Worm (Caenorhabditis elegans) whole organism, mixed stage, embryonic: ENCODE results near the gene R11E3.2.

Experiments used
- elt-1 ChIP-seq: sonication (generic microtip); optimal IDR thresholded peaks from 2 replicates; lab custom pipeline; 2017; ENCODE audit warnings: missing genetic modification characterization, mild to moderate bottlenecking, missing compliant biosample characterization, antibody characterized with exemption, moderate library complexity, borderline replicate concordance; ENCODE audit not compliant: insufficient read depth
- flh-1 ChIP-seq: fragments of 200-800 bp; sonication (Bioruptor generic); optimal IDR thresholded peaks from 2 replicates; lab custom pipeline; 2018; ENCODE audit warnings: mild to moderate bottlenecking, missing genetic modification characterization, moderate library complexity, missing compliant biosample characterization
- lsy-2 ChIP-seq: fragments of 150-350 bp; optimal IDR thresholded peaks from 2 replicates; lab custom pipeline; 2014; ENCODE audit warnings: missing biosample characterization, missing genetic modification characterization
- mab-5 ChIP-seq: fragments of 150-350 bp; optimal IDR thresholded peaks from 2 replicates; lab custom pipeline; 2014; ENCODE audit warnings: missing biosample characterization, missing genetic modification characterization
- mep-1 ChIP-seq: fragments of 150-350 bp; optimal IDR thresholded peaks from 2 replicates; lab custom pipeline; 2017; ENCODE audit warnings: missing biosample characterization, missing genetic modification reagents, missing genetic modification characterization, inconsistent platforms
- mls-2 ChIP-seq: sonication (generic microtip); optimal IDR thresholded peaks from 2 replicates; lab custom pipeline; 2016; ENCODE audit warnings: mild to moderate bottlenecking, missing genetic modification characterization, moderate library complexity, missing compliant biosample characterization
- nhr-12 ChIP-seq: fragments of 150-350 bp; optimal IDR thresholded peaks from 2 replicates; lab custom pipeline; 2014; ENCODE audit warnings: missing biosample characterization, missing genetic modification characterization
- nhr-237 ChIP-seq: fragments of 150-350 bp; optimal IDR thresholded peaks from 2 replicates; lab custom pipeline; 2014; ENCODE audit warnings: missing biosample characterization, missing genetic modification characterization
- pha-4 ChIP-seq: fragments of 150-350 bp; optimal IDR thresholded peaks from 2 replicates; lab custom pipeline; 2018; ENCODE audit warnings: missing biosample characterization, missing genetic modification reagents, missing genetic modification characterization
- snpc-4 ChIP-seq: fragments of 150-350 bp; optimal IDR thresholded peaks from 2 replicates; lab custom pipeline; 2014; ENCODE audit warnings: missing biosample characterization, missing genetic modification characterization
- unc-39 ChIP-seq: fragments of 150-350 bp; optimal IDR thresholded peaks from 2 replicates; lab custom pipeline; 2014; ENCODE audit warnings: missing biosample characterization, missing genetic modification characterization
- unc-62 ChIP-seq: fragments of 150-350 bp; optimal IDR thresholded peaks from 2 replicates; lab custom pipeline; 2014; ENCODE audit warnings: missing biosample characterization, missing genetic modification reagents, missing genetic modification characterization
- ztf-11 ChIP-seq: fragments of 150-350 bp; optimal IDR thresholded peaks from 2 replicates; lab custom pipeline; 2014; ENCODE audit warnings: missing biosample characterization, missing genetic modification characterization

DNA sequence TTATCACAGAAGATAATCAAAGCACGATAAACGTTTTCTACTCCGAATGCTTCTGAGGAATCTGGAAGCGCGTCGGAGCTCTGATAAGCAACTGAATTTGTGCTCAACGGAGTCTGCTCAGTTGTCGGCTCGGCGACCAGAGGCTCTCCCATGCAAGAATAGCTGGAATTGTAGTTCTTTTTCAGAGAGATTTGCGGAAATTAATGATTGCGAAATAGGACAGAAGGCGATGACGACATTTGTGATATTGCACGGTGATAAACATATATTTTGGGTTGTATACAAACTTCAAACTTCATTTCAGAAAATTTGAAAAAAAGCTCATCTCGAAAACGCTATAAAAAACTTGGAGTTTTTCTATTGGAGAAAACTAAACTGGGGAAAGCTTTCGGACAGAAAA, 37.9 kb downstream of the R11E3.2 start, which contains the start of gene H06H21.37:
- no peak for TF ChIP-seq elt-1
- TF ChIP-seq nhr-237 (tag; lab: Kevin White, UChicago), result no peak
- no peak for TF ChIP-seq unc-39
- no peak for TF ChIP-seq nhr-12 (tag; lab: Kevin White, UChicago)
- TF ChIP-seq pha-4 (tag; lab: Kevin White, UChicago), result no peak
- TF ChIP-seq ztf-11 (tag; lab: Kevin White, UChicago), result no peak
- TF ChIP-seq snpc-4, result no peak
- TF ChIP-seq mep-1 (tag; lab: Kevin White, UChicago), result no peak
- no peak for TF ChIP-seq mab-5 (tag; lab: Kevin White, UChicago)
- no peak for TF ChIP-seq unc-62 (GFP tag; lab: Kevin White, UChicago)
- no peak for TF ChIP-seq lsy-2 (tag; lab: Kevin White, UChicago)
- no peak for TF ChIP-seq flh-1 (GFP tag; lab: Kevin White, UChicago)
- TF ChIP-seq mls-2 (tag; lab: Kevin White, UChicago), result no peak
